Fruit fly (Drosophila melanogaster) whole organism, embryonic: Measurements from ENCODE around the gene CG2993.

ENCODE experiments used
- Asciz ChIP-seq: fragments of 200-800 bp; sonication (Bioruptor generic); optimal IDR thresholded peaks from 2 replicates; lab custom pipeline; 2017; ENCODE audit warnings: missing biosample characterization, mild to moderate bottlenecking, missing genetic modification characterization, missing genetic modification reagents
- CG10147 ChIP-seq: fragments of 200-800 bp; sonication (Bioruptor generic); optimal IDR thresholded peaks from 2 replicates; lab custom pipeline; 2019; ENCODE audit warnings: missing biosample characterization, mild to moderate bottlenecking, missing genetic modification characterization, moderate library complexity
- CG10959 ChIP-seq: fragments of 200-800 bp; sonication (Bioruptor generic); IDR thresholded peaks from 2 replicates; pipeline ENCODE4 v1.3.6; 2022; ENCODE audit warnings: missing biosample characterization, missing genetic modification characterization
- CG11093 ChIP-seq: fragments of 200-800 bp; sonication (Bioruptor generic); IDR thresholded peaks from 3 replicates; pipeline ENCODE4 v1.3.6; 2022; ENCODE audit warnings: missing biosample characterization, missing genetic modification characterization
- CG11247 ChIP-seq: fragments of 200-800 bp; sonication (Bioruptor generic); IDR thresholded peaks from 2 replicates; pipeline ENCODE4 v1.3.6; 2022; ENCODE audit warnings: missing biosample characterization, missing genetic modification characterization
- CG12104 ChIP-seq: fragments of 200-800 bp; sonication (Bioruptor generic); optimal IDR thresholded peaks from 3 replicates; lab custom pipeline; 2016; ENCODE audit warnings: missing biosample characterization, missing genetic modification characterization
- CG13296 ChIP-seq: fragments of 200-800 bp; sonication (Bioruptor generic); optimal IDR thresholded peaks from 3 replicates; lab custom pipeline; 2018; ENCODE audit warnings: missing biosample characterization, mild to moderate bottlenecking, missing genetic modification characterization
- CG13424 ChIP-seq: fragments of 200-800 bp; sonication (Bioruptor generic); optimal IDR thresholded peaks from 2 replicates; lab custom pipeline; 2019; ENCODE audit warnings: missing biosample characterization, mild to moderate bottlenecking, missing genetic modification characterization, moderate library complexity
- CG15073 ChIP-seq: fragments of 200-800 bp; sonication (Bioruptor generic); optimal IDR thresholded peaks from 2 replicates; lab custom pipeline; 2016; ENCODE audit warnings: missing biosample characterization, missing genetic modification characterization
- CG15514 ChIP-seq: fragments of 200-800 bp; sonication (Bioruptor generic); optimal IDR thresholded peaks from 3 replicates; lab custom pipeline; 2017; ENCODE audit warnings: missing biosample characterization, missing genetic modification characterization, mild to moderate bottlenecking, moderate library complexity, missing genetic modification reagents
- CG1603 ChIP-seq: fragments of 200-800 bp; sonication (Bioruptor generic); optimal IDR thresholded peaks from 2 replicates; lab custom pipeline; 2019; ENCODE audit warnings: missing biosample characterization, mild to moderate bottlenecking, missing genetic modification characterization, moderate library complexity
- CG17802 ChIP-seq: fragments of 200-800 bp; sonication (Bioruptor generic); optimal IDR thresholded peaks from 2 replicates; lab custom pipeline; 2018; ENCODE audit warnings: missing biosample characterization, mild to moderate bottlenecking, missing genetic modification characterization, moderate library complexity
- CG1792 ChIP-seq: fragments of 200-800 bp; sonication (Bioruptor generic); optimal IDR thresholded peaks from 2 replicates; lab custom pipeline; 2016; ENCODE audit warnings: missing biosample characterization, missing genetic modification characterization
- CG2199 ChIP-seq: fragments of 200-800 bp; sonication (Bioruptor generic); IDR thresholded peaks from 3 replicates; pipeline ENCODE4 v1.3.6; 2022; ENCODE audit warnings: missing biosample characterization, missing genetic modification characterization
- CG30020 ChIP-seq: fragments of 200-800 bp; optimal IDR thresholded peaks from 2 replicates; lab custom pipeline; 2019; ENCODE audit warnings: missing biosample characterization, mild to moderate bottlenecking, missing genetic modification characterization, moderate library complexity
- CG31365 ChIP-seq: fragments of 200-800 bp; sonication (Bioruptor generic); optimal IDR thresholded peaks from 2 replicates; lab custom pipeline; 2018; ENCODE audit warnings: missing biosample characterization, mild to moderate bottlenecking, missing genetic modification characterization
- CG3281 ChIP-seq: fragments of 200-800 bp; sonication (Bioruptor generic); optimal IDR thresholded peaks from 3 replicates; lab custom pipeline; 2017; ENCODE audit warnings: missing biosample characterization, mild to moderate bottlenecking, missing genetic modification characterization
- CG33557 ChIP-seq: fragments of 200-800 bp; sonication (Bioruptor generic); optimal IDR thresholded peaks from 2 replicates; lab custom pipeline; 2019; ENCODE audit warnings: missing biosample characterization, mild to moderate bottlenecking, missing genetic modification characterization, moderate library complexity
- CG34422 ChIP-seq: fragments of 200-800 bp; sonication (Bioruptor generic); IDR thresholded peaks from 3 replicates; pipeline ENCODE4 v1.3.6; 2022; ENCODE audit warnings: missing biosample characterization, missing genetic modification characterization
- CG3726 ChIP-seq: fragments of 200-800 bp; sonication (Bioruptor generic); IDR thresholded peaks from 3 replicates; pipeline ENCODE4, ENCODE4 v1.3.6; 2022; ENCODE audit warnings: missing biosample characterization, missing genetic modification characterization
- CG4328 ChIP-seq: fragments of 200-800 bp; sonication (Bioruptor generic); optimal IDR thresholded peaks from 3 replicates; lab custom pipeline; 2017; ENCODE audit warnings: missing biosample characterization, missing genetic modification reagents, missing genetic modification characterization
- CG8388 ChIP-seq: fragments of 200-800 bp; sonication (Bioruptor generic); optimal IDR thresholded peaks from 2 replicates; lab custom pipeline; 2019; ENCODE audit warnings: missing biosample characterization, mild to moderate bottlenecking, missing genetic modification characterization, moderate library complexity
- CG9437 ChIP-seq: fragments of 200-800 bp; sonication (Bioruptor generic); optimal IDR thresholded peaks from 2 replicates; lab custom pipeline; 2018; ENCODE audit warnings: missing biosample characterization, mild to moderate bottlenecking, missing genetic modification characterization
- Deaf1 ChIP-seq: fragments of 200-800 bp; optimal IDR thresholded peaks from 3 replicates; lab custom pipeline; 2019; ENCODE audit warnings: missing biosample characterization, mild to moderate bottlenecking, missing genetic modification characterization, moderate library complexity
- Dp ChIP-seq: fragments of 200-800 bp; sonication (Bioruptor generic); optimal IDR thresholded peaks from 2 replicates; lab custom pipeline; 2018; ENCODE audit warnings: missing biosample characterization, mild to moderate bottlenecking, missing genetic modification characterization, moderate library complexity
- GATAe ChIP-seq: fragments of 200-800 bp; sonication (Bioruptor generic); conservative IDR thresholded peaks from 2 replicates; pipeline ENCODE4 v1.3.6; 2022; ENCODE audit warnings: missing biosample characterization, missing genetic modification characterization
- HLH3B ChIP-seq: fragments of 200-800 bp; sonication (Bioruptor generic); IDR thresholded peaks from 2 replicates; pipeline ENCODE4 v1.3.6; 2022; ENCODE audit warnings: missing biosample characterization, missing genetic modification characterization
- Hr51 ChIP-seq, 2 experiments: fragments of 200-800 bp; sonication (Bioruptor generic); optimal IDR thresholded peaks; 2 replicates in 1 of 2; 3 replicates in 1 of 2; lab custom pipeline; 2016 to 2018; ENCODE audit warnings: missing biosample characterization in 2 of 2, missing genetic modification characterization in 2 of 2, mild to moderate bottlenecking in 1 of 2, moderate library complexity in 1 of 2
- Jarid2 ChIP-seq: fragments of 200-800 bp; sonication (Bioruptor generic); optimal IDR thresholded peaks from 3 replicates; lab custom pipeline; 2017; ENCODE audit warnings: mild to moderate bottlenecking, missing biosample characterization, missing genetic modification reagents, missing genetic modification characterization
- Kr ChIP-seq: fragments of 200-800 bp; sonication (Bioruptor generic); optimal IDR thresholded peaks from 2 replicates; lab custom pipeline; 2017; ENCODE audit warnings: missing biosample characterization, mild to moderate bottlenecking, missing genetic modification characterization
- Pdp1 ChIP-seq, 2 experiments: fragments of 200-800 bp; sonication (Bioruptor generic); optimal IDR thresholded peaks; 3 replicates each; lab custom pipeline; 2016; ENCODE audit warnings: missing biosample characterization in 2 of 2, missing genetic modification characterization in 2 of 2, mild to moderate bottlenecking in 1 of 2, moderate library complexity in 1 of 2
- Rx ChIP-seq: fragments of 200-800 bp; sonication (Bioruptor generic); IDR thresholded peaks from 2 replicates; pipeline ENCODE4 v1.3.6; 2022; ENCODE audit warnings: missing biosample characterization, missing genetic modification characterization
- Sox100B ChIP-seq: fragments of 200-800 bp; sonication (Bioruptor generic); optimal IDR thresholded peaks from 3 replicates; lab custom pipeline; 2018; ENCODE audit warnings: missing biosample characterization, mild to moderate bottlenecking, missing genetic modification characterization
- chinmo ChIP-seq: fragments of 200-800 bp; sonication (Bioruptor generic); IDR thresholded peaks from 4 replicates; pipeline ENCODE4 v1.3.6; 2022; ENCODE audit warnings: missing biosample characterization, missing genetic modification characterization; ENCODE audit not compliant: partially characterized antibody
- ci ChIP-seq: fragments of 200-800 bp; sonication (Bioruptor generic); IDR thresholded peaks from 3 replicates; pipeline ENCODE4 v1.3.6; 2022; ENCODE audit warnings: missing biosample characterization, missing genetic modification characterization
- emc ChIP-seq: fragments of 200-800 bp; sonication (Bioruptor generic); optimal IDR thresholded peaks from 2 replicates; lab custom pipeline; 2016; ENCODE audit warnings: missing biosample characterization, missing genetic modification characterization
- fd96Cb ChIP-seq: fragments of 200-800 bp; sonication (Bioruptor generic); optimal IDR thresholded peaks from 2 replicates; lab custom pipeline; 2018; ENCODE audit warnings: missing biosample characterization, mild to moderate bottlenecking, missing genetic modification characterization, moderate library complexity
- ftz-f1 ChIP-seq: fragments of 200-800 bp; sonication (Bioruptor generic); optimal IDR thresholded peaks from 2 replicates; lab custom pipeline; 2016; ENCODE audit warnings: missing biosample characterization, missing genetic modification characterization
- grn ChIP-seq: fragments of 200-800 bp; sonication (Bioruptor generic); optimal IDR thresholded peaks from 3 replicates; lab custom pipeline; 2017; ENCODE audit warnings: missing biosample characterization, missing genetic modification characterization
- lilli ChIP-seq: fragments of 200-800 bp; sonication (Bioruptor generic); optimal IDR thresholded peaks from 3 replicates; lab custom pipeline; 2016; ENCODE audit warnings: missing biosample characterization, missing genetic modification characterization
- prd ChIP-seq, 3 experiments: fragments of >200 bp in 2 of 3; fragments of 200-800 bp in 1 of 3; sonication (Bioruptor generic) in 1 of 3; optimal IDR thresholded peaks in 2 of 3; IDR thresholded peaks in 1 of 3; 2 replicates in 2 of 3; 3 replicates in 1 of 3; pipeline versions ENCODE4 v1.3.6 to Lab custom; 2017 to 2022; ENCODE audit warnings: missing biosample characterization in 1 of 3, missing genetic modification characterization in 1 of 3
- sd ChIP-seq: fragments of 200-800 bp; sonication (Bioruptor generic); optimal IDR thresholded peaks from 3 replicates; lab custom pipeline; 2018; ENCODE audit warnings: missing biosample characterization, mild to moderate bottlenecking, missing genetic modification characterization, moderate library complexity
- sens ChIP-seq: fragments of 200-800 bp; sonication (Bioruptor generic); peaks from one replicate; lab custom pipeline; 2016; ENCODE audit warnings: missing biosample characterization, missing genetic modification characterization
- slp2 ChIP-seq: fragments of 200-800 bp; sonication (Bioruptor generic); optimal IDR thresholded peaks from 2 replicates; lab custom pipeline; 2016; ENCODE audit warnings: missing biosample characterization, missing genetic modification characterization
- sob ChIP-seq: fragments of 200-800 bp; sonication (Bioruptor generic); IDR thresholded peaks from 2 replicates; pipeline ENCODE4 v1.3.6; 2022; ENCODE audit warnings: missing biosample characterization, missing genetic modification characterization
- stwl ChIP-seq: fragments of 200-800 bp; sonication (Bioruptor generic); optimal IDR thresholded peaks from 3 replicates; lab custom pipeline; 2018; ENCODE audit warnings: missing biosample characterization, mild to moderate bottlenecking, missing genetic modification characterization, moderate library complexity
- vnd ChIP-seq: fragments of 200-800 bp; sonication (Bioruptor generic); IDR thresholded peaks from 3 replicates; pipeline ENCODE4 v1.3.6; 2022; ENCODE audit warnings: missing biosample characterization, missing genetic modification characterization; ENCODE audit not compliant: partially characterized antibody

The CG2993 gene

DNA sequence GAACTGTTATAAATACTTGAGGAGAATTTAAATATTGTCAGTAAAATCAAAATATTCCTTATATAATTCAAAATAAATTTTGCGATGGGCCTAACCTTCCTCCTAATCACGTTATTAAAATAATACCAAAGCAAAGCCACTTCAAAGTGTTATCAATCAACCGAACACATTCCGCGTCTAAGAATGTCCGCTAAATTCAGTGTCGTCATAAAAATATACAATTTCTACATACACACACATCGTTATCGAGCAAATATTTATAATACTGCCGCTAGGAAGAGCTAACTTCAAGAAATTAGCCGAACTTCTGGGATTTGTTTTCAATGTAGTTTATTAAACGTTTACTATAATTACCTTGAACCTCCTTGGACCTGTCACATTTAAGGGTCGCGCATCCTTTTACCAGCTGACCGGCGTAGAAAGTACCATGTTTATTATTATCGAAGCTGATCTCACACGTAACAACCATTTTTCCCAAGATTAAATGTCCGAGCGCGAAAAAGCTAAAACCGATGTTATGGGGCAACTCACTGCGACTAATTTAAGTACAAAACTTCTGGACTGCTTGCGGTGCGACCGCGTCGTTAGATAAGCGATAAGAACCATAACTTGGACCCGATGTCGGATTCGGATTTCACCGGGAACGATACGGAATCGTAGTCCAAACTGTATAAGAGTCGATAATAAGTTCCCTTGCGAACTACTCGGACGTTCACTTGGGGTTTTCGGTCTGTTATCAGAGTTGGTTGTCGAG lies 26.7 kb downstream of the CG2993 start, which contains the start of gene CG18747 (continued):
- TF ChIP-seq Dp (GFP tag; lab: Kevin White, UChicago) (no peak), CG15514 (GFP tag; lab: Kevin White, UChicago) (peak; percentile 92), Jarid2 (GFP tag; lab: Kevin White, UChicago) (peak; percentile 37), prd (optimal IDR thresholded peaks at IDR 0.05; lab: Kevin White, UChicago) (no peak), prd (GFP tag; IDR thresholded peaks at IDR 0.05; lab: Robert Waterston, UW) (no peak), Deaf1 (tag; lab: Kevin White, UChicago) (peak; percentile 90), GATAe (GFP tag; lab: Robert Waterston, UW) (peak; percentile 35), CG10147 (no peak), grn (GFP tag; lab: Kevin White, UChicago) (peak; percentile 70), chinmo (GFP tag; lab: Robert Waterston, UW) (0 out of 4 replicates have a peak, but pooled peaks have one; percentile 25), vnd (GFP tag; lab: Robert Waterston, UW) (no peak), sd (tag; lab: Kevin White, UChicago) (peak; percentile 94), ftz-f1 (GFP tag; lab: Kevin White, UChicago) (no peak), CG10959 (GFP tag; lab: Robert Waterston, UW) (no peak), Pdp1 (GFP tag; optimal IDR thresholded peaks at IDR 0.05; lab: Kevin White, UChicago) (peak in 1 of 2 experiments; percentile 58), CG34422 (GFP tag; lab: Robert Waterston, UW) (no peak), CG13296 (GFP tag; lab: Kevin White, UChicago) (no peak), sob (GFP tag; lab: Robert Waterston, UW) (no peak), emc (GFP tag; lab: Kevin White, UChicago) (no peak), lilli (GFP tag; lab: Kevin White, UChicago) (no peak), Sox100B (GFP tag; lab: Kevin White, UChicago) (no peak), CG31365 (peak; percentile 75)

DNA sequence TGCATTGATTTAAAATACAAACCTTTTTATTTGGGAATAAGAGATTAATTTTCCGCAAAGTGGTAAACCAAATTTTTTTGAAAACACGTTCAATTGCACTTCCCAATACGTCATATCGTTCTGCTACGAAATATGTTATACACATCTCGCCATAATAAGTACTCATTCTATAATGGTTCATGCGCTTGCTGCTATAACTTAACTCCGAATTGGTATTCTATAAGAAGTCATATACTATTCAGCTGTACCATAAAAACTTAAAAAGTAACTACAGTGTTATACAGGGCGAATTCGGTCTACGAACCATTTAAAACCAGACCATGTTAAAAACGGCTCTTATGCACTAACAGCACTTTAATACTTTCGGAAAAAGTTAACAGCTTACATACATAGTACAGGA lies 30.2 kb downstream of the CG2993 start:
- peak; percentile 57 for TF ChIP-seq Asciz (GFP tag; lab: Kevin White, UChicago)
- TF ChIP-seq CG17802, result peak; percentile 39
- peak; percentile 59 for TF ChIP-seq sens (GFP tag; lab: Kevin White, UChicago)
- TF ChIP-seq CG1792 (GFP tag; lab: Kevin White, UChicago), result no peak
- TF ChIP-seq Hr51 (GFP tag; optimal IDR thresholded peaks at IDR 0.05; lab: Kevin White, UChicago), result peak in 1 of 2 experiments; percentile 38
- TF ChIP-seq HLH3B, result no peak
- TF ChIP-seq CG30020 (tag; lab: Kevin White, UChicago), result no peak
- TF ChIP-seq CG2199 (GFP tag; lab: Robert Waterston, UW), result 0 out of 3 replicates have a peak, but pooled peaks have one; percentile 24
- peak; percentile 84 for TF ChIP-seq ci (GFP tag; lab: Robert Waterston, UW)
- TF ChIP-seq CG13424 (tag; lab: Kevin White, UChicago), result peak; percentile 47
- no peak for TF ChIP-seq CG4328 (GFP tag; lab: Kevin White, UChicago)
- TF ChIP-seq CG33557, result peak; percentile 39
- TF ChIP-seq CG15073 (GFP tag; lab: Kevin White, UChicago), result no peak
- peak; percentile 12; the same call in 1 of the 2 replicates for TF ChIP-seq Rx
- TF ChIP-seq CG3726 (GFP tag; lab: Robert Waterston, UW), result no peak
- TF ChIP-seq CG9437, result peak; percentile 78
- TF ChIP-seq CG8388, result peak; percentile 29
- TF ChIP-seq CG15514 (GFP tag; lab: Kevin White, UChicago), result peak; percentile 2
- TF ChIP-seq CG3281, result no peak
- peak; percentile 13 for TF ChIP-seq fd96Cb
- TF ChIP-seq slp2 (GFP tag; lab: Kevin White, UChicago), result no peak
- TF ChIP-seq CG11247, result no peak
- no peak for TF ChIP-seq CG11093
- TF ChIP-seq Kr (GFP tag; lab: Kevin White, UChicago), result no peak
- peak; percentile 57 for TF ChIP-seq stwl (tag; lab: Kevin White, UChicago)
- no peak for TF ChIP-seq CG12104 (GFP tag; lab: Kevin White, UChicago)
- peak; percentile 85 for TF ChIP-seq CG1603
